Worm (Caenorhabditis elegans): ENCODE results near the gene K08H10.10.

DNA sequence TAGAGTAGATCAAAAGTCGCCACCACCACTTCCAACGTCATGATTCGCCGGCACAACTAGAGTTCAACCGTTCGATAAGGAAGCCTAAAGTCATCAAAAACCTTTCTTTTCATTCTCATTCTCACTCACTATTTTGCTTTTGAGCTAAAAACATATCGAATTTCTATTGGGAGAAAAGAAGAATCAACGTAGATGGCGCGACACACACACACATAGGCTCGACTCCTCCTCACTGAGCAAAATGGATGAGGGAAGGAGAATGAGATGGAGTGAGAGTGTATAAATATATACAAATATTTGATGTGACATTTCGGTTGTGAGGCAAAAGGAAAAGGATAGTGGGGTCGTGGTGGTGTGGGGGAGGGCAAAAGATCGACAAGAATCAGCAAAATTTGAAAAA, 43.9 kb downstream of the K08H10.10 start:
- TF ChIP-seq elt-2 (tag; optimal IDR thresholded peaks at IDR 0.05) = no peak
- no peak for TF ChIP-seq daf-12 (tag; optimal IDR thresholded peaks at IDR 0.05)
- TF ChIP-seq lin-15B (tag; optimal IDR thresholded peaks at IDR 0.05) = no peak
